Worm (Caenorhabditis elegans) whole organism, mixed stage, embryonic: ENCODE results near the gene pms-2.

Experiments
- hlh-1 ChIP-seq: fragments of 150-350 bp; optimal IDR thresholded peaks from 2 replicates; lab custom pipeline; 2014; ENCODE audit warnings: missing biosample characterization, missing genetic modification reagents, missing genetic modification characterization
- lsy-2 ChIP-seq: fragments of 150-350 bp; optimal IDR thresholded peaks from 2 replicates; lab custom pipeline; 2014; ENCODE audit warnings: missing biosample characterization, missing genetic modification characterization
- mab-5 ChIP-seq: fragments of 150-350 bp; optimal IDR thresholded peaks from 2 replicates; lab custom pipeline; 2014; ENCODE audit warnings: missing biosample characterization, missing genetic modification characterization
- nhr-12 ChIP-seq: fragments of 150-350 bp; optimal IDR thresholded peaks from 2 replicates; lab custom pipeline; 2014; ENCODE audit warnings: missing biosample characterization, missing genetic modification characterization
- snpc-4 ChIP-seq: fragments of 150-350 bp; optimal IDR thresholded peaks from 2 replicates; lab custom pipeline; 2014; ENCODE audit warnings: missing biosample characterization, missing genetic modification characterization
- sptf-1 ChIP-seq: sonication (generic microtip); optimal IDR thresholded peaks from 2 replicates; lab custom pipeline; 2017; ENCODE audit warnings: mild to moderate bottlenecking, missing genetic modification characterization, moderate library complexity, missing compliant biosample characterization
- unc-120 ChIP-seq: sonication (generic microtip); optimal IDR thresholded peaks from 2 replicates; lab custom pipeline; 2017; ENCODE audit warnings: missing genetic modification characterization, missing compliant biosample characterization; ENCODE audit not compliant: poor library complexity, severe bottlenecking
- unc-62 ChIP-seq: fragments of 150-350 bp; optimal IDR thresholded peaks from 2 replicates; lab custom pipeline; 2014; ENCODE audit warnings: missing biosample characterization, missing genetic modification reagents, missing genetic modification characterization
- ztf-11 ChIP-seq: fragments of 150-350 bp; optimal IDR thresholded peaks from 2 replicates; lab custom pipeline; 2014; ENCODE audit warnings: missing biosample characterization, missing genetic modification characterization

ce11 chrV:11527531-11527930 is 42.9 kb downstream of the pms-2 start, which contains the start of gene ccch-1:
- TF ChIP-seq mab-5 (tag; lab: Kevin White, UChicago) (no peak), sptf-1 (no peak), snpc-4 (tag; lab: Kevin White, UChicago) (no peak), unc-62 (GFP tag; lab: Kevin White, UChicago) (no peak), hlh-1 (tag; lab: Kevin White, UChicago) (no peak), ztf-11 (tag; lab: Kevin White, UChicago) (no peak), lsy-2 (tag; lab: Kevin White, UChicago) (no peak), nhr-12 (tag; lab: Kevin White, UChicago) (no peak), unc-120 (tag; lab: Kevin White, UChicago) (no peak)
